Worm (Caenorhabditis elegans) whole organism, L4 larva: Measurements from ENCODE around the gene igcm-1.

Experiments
- T20F7.1 ChIP-seq: fragments of 200-800 bp; sonication (Bioruptor generic); optimal IDR thresholded peaks from 2 replicates; lab custom pipeline; 2018; ENCODE audit warnings: mild to moderate bottlenecking, missing genetic modification characterization, missing compliant biosample characterization
- Y5F2A.4 ChIP-seq: fragments of 200-800 bp; sonication (Bioruptor generic); optimal IDR thresholded peaks from 2 replicates; lab custom pipeline; 2018; ENCODE audit warnings: mild to moderate bottlenecking, missing genetic modification characterization, missing compliant biosample characterization
- aha-1 ChIP-seq: fragments of 150-350 bp; peaks from one replicate; lab custom pipeline; 2014; ENCODE audit warnings: missing biosample characterization, missing genetic modification characterization
- ama-1 ChIP-seq: fragments of 150-350 bp; optimal IDR thresholded peaks from 2 replicates; lab custom pipeline; 2014; ENCODE audit warnings: inconsistent platforms, mixed read lengths
- attf-4 ChIP-seq: sonication (generic microtip); optimal IDR thresholded peaks from 3 replicates; lab custom pipeline; 2017; ENCODE audit warnings: missing biosample characterization, missing genetic modification characterization
- ceh-20 ChIP-seq: fragments of 200-800 bp; sonication (Bioruptor generic); IDR thresholded peaks from 2 replicates; pipeline ENCODE4 v1.3.6; 2022; ENCODE audit warnings: missing genetic modification reagents, missing genetic modification characterization, missing compliant biosample characterization
- cey-2 ChIP-seq: sonication (generic microtip); optimal IDR thresholded peaks from 3 replicates; lab custom pipeline; 2017; ENCODE audit warnings: missing genetic modification characterization, mild to moderate bottlenecking, missing compliant biosample characterization, antibody characterized with exemption, borderline replicate concordance; ENCODE audit not compliant: insufficient read depth
- daf-16 ChIP-seq, 3 experiments: sonication (generic microtip); optimal IDR thresholded peaks; 2 replicates each; lab custom pipeline; 2016 to 2017; ENCODE audit warnings: missing genetic modification characterization in 3 of 3, missing genetic modification reagents in 3 of 3, mild to moderate bottlenecking in 2 of 3, missing compliant biosample characterization in 2 of 3, missing biosample characterization in 1 of 3, moderate library complexity in 1 of 3
- dmd-6 ChIP-seq: fragments of 200-800 bp; sonication (Bioruptor generic); IDR thresholded peaks from 2 replicates; pipeline ENCODE4 v1.3.6; 2022; ENCODE audit warnings: missing genetic modification reagents, missing genetic modification characterization, missing compliant biosample characterization
- dpl-1 ChIP-seq: fragments of 150-350 bp; optimal IDR thresholded peaks from 2 replicates; lab custom pipeline; 2014; ENCODE audit warnings: missing biosample characterization, missing genetic modification reagents, missing genetic modification characterization
- egl-43 ChIP-seq: fragments of 200-800 bp; sonication (Bioruptor generic); IDR thresholded peaks from 2 replicates; pipeline ENCODE4 v1.3.6; 2022; ENCODE audit warnings: missing genetic modification reagents, missing genetic modification characterization, missing compliant biosample characterization
- fkh-10 ChIP-seq: fragments of 150-350 bp; optimal IDR thresholded peaks from 2 replicates; lab custom pipeline; 2014; ENCODE audit warnings: missing biosample characterization, missing genetic modification reagents, missing genetic modification characterization
- hif-1 ChIP-seq, 2 experiments: sonication (generic microtip); optimal IDR thresholded peaks; 2 replicates each; lab custom pipeline; 2016 to 2017; ENCODE audit warnings: missing compliant biosample characterization in 2 of 2, missing genetic modification characterization in 2 of 2, missing genetic modification reagents in 2 of 2, missing genotype in 2 of 2, mild to moderate bottlenecking in 1 of 2
- hlh-11 ChIP-seq: fragments of 200-800 bp; sonication (Bioruptor generic); optimal IDR thresholded peaks from 2 replicates; lab custom pipeline; 2018; ENCODE audit warnings: mild to moderate bottlenecking, missing genetic modification characterization, missing compliant biosample characterization
- hlh-30 ChIP-seq: sonication (generic microtip); optimal IDR thresholded peaks from 2 replicates; lab custom pipeline; 2017; ENCODE audit warnings: antibody characterized with exemption, mild to moderate bottlenecking, missing genetic modification characterization, missing compliant biosample characterization; ENCODE audit not compliant: insufficient read depth
- hmg-1.1 ChIP-seq: fragments of 200-800 bp; sonication (Bioruptor generic); IDR thresholded peaks from 2 replicates; pipeline ENCODE4 v1.3.6; 2022; ENCODE audit warnings: missing genetic modification reagents, missing genetic modification characterization, missing compliant biosample characterization
- jun-1 ChIP-seq: fragments of 150-350 bp; optimal IDR thresholded peaks from 2 replicates; lab custom pipeline; 2014; ENCODE audit warnings: missing biosample characterization, missing genetic modification reagents, missing genetic modification characterization
- lim-7 ChIP-seq: fragments of 200-800 bp; sonication (Bioruptor generic); IDR thresholded peaks from 2 replicates; pipeline ENCODE4 v1.3.6; 2022; ENCODE audit warnings: missing genetic modification characterization, missing compliant biosample characterization
- lin-1 ChIP-seq: fragments of 200-800 bp; sonication (Bioruptor generic); IDR thresholded peaks from 2 replicates; pipeline ENCODE4 v1.3.6; 2022; ENCODE audit warnings: missing genetic modification reagents, missing genetic modification characterization, missing compliant biosample characterization
- lin-13 ChIP-seq: fragments of 150-350 bp; optimal IDR thresholded peaks from 2 replicates; lab custom pipeline; 2014; ENCODE audit warnings: missing biosample characterization, missing genetic modification reagents, missing genetic modification characterization
- lin-15B ChIP-seq: fragments of 150-350 bp; sonication (generic microtip); optimal IDR thresholded peaks from 3 replicates; lab custom pipeline; 2014; ENCODE audit warnings: missing biosample characterization, missing genetic modification characterization
- lin-38 ChIP-seq: fragments of 200-800 bp; sonication (Bioruptor generic); IDR thresholded peaks from 2 replicates; pipeline ENCODE4 v1.3.6; 2022; ENCODE audit warnings: missing genetic modification reagents, missing genetic modification characterization, missing compliant biosample characterization
- lsy-2 ChIP-seq, 2 experiments: fragments of 150-350 bp in 1 of 2; sonication (generic microtip) in 1 of 2; optimal IDR thresholded peaks; 2 replicates each; lab custom pipeline; 2014 to 2017; ENCODE audit warnings: missing biosample characterization in 2 of 2, missing genetic modification characterization in 2 of 2
- mdl-1 ChIP-seq, 2 experiments: fragments of 150-350 bp in 1 of 2; sonication (generic microtip) in 1 of 2; optimal IDR thresholded peaks; 2 replicates each; lab custom pipeline; 2014 to 2017; ENCODE audit warnings: missing biosample characterization in 2 of 2, missing genetic modification characterization in 2 of 2
- mep-1 ChIP-seq: fragments of 150-350 bp; sonication (generic microtip); optimal IDR thresholded peaks from 3 replicates; lab custom pipeline; 2014; ENCODE audit warnings: missing biosample characterization, missing genetic modification characterization
- mes-2 ChIP-seq: sonication (generic microtip); optimal IDR thresholded peaks from 2 replicates; lab custom pipeline; 2016; ENCODE audit warnings: missing genotype, mild to moderate bottlenecking, missing genetic modification characterization, missing compliant biosample characterization; ENCODE audit not compliant: poor library complexity, severe bottlenecking
- mxl-2 ChIP-seq: fragments of 200-800 bp; sonication (Bioruptor generic); conservative IDR thresholded peaks from 2 replicates; pipeline ENCODE4 v1.3.6; 2022; ENCODE audit warnings: missing genetic modification reagents, missing genetic modification characterization, missing compliant biosample characterization
- mxl-3 ChIP-seq: fragments of 200-800 bp; sonication (Bioruptor generic); optimal IDR thresholded peaks from 2 replicates; lab custom pipeline; 2018; ENCODE audit warnings: mild to moderate bottlenecking, missing genetic modification characterization, missing compliant biosample characterization
- nhr-102 ChIP-seq: sonication (generic microtip); optimal IDR thresholded peaks from 2 replicates; lab custom pipeline; 2016; ENCODE audit warnings: mild to moderate bottlenecking, missing genetic modification characterization, moderate library complexity, missing compliant biosample characterization
- nhr-11 ChIP-seq: fragments of 150-350 bp; optimal IDR thresholded peaks from 2 replicates; lab custom pipeline; 2014; ENCODE audit warnings: missing biosample characterization, missing genetic modification characterization
- nhr-28 ChIP-seq: fragments of 150-350 bp; optimal IDR thresholded peaks from 2 replicates; lab custom pipeline; 2014; ENCODE audit warnings: missing biosample characterization, missing genetic modification characterization
- nhr-48 ChIP-seq: sonication (generic microtip); optimal IDR thresholded peaks from 2 replicates; lab custom pipeline; 2016; ENCODE audit warnings: mild to moderate bottlenecking, missing genetic modification characterization, missing compliant biosample characterization
- nhr-77 ChIP-seq: fragments of 150-350 bp; optimal IDR thresholded peaks from 2 replicates; lab custom pipeline; 2014; ENCODE audit warnings: missing biosample characterization, missing genetic modification characterization
- pha-4 ChIP-seq, 2 experiments: fragments of 150-350 bp in 1 of 2; fragments of 200-800 bp in 1 of 2; sonication (Bioruptor generic) in 1 of 2; IDR thresholded peaks in 1 of 2; optimal IDR thresholded peaks in 1 of 2; 2 replicates each; pipeline versions ENCODE4 v1.3.6 to Lab custom; 2014 to 2022; ENCODE audit warnings: missing genetic modification characterization in 2 of 2, missing genetic modification reagents in 2 of 2, missing biosample characterization in 1 of 2, missing compliant biosample characterization in 1 of 2
- pqm-1 ChIP-seq: sonication (generic microtip); optimal IDR thresholded peaks from 2 replicates; lab custom pipeline; 2017; ENCODE audit warnings: missing biosample characterization, missing genetic modification characterization
- rbr-2 ChIP-seq: sonication (generic microtip); optimal IDR thresholded peaks from 2 replicates; lab custom pipeline; 2016; ENCODE audit warnings: missing genotype, missing genetic modification characterization, missing compliant biosample characterization
- skn-1 ChIP-seq: fragments of 150-350 bp; optimal IDR thresholded peaks from 2 replicates; lab custom pipeline; 2014; ENCODE audit warnings: missing biosample characterization, missing genetic modification characterization
- spr-1 ChIP-seq: sonication (generic microtip); optimal IDR thresholded peaks from 2 replicates; lab custom pipeline; 2016; ENCODE audit warnings: mild to moderate bottlenecking, missing genetic modification characterization, missing compliant biosample characterization
- tra-1 ChIP-seq: fragments of 200-800 bp; sonication (Bioruptor generic); IDR thresholded peaks from 2 replicates; pipeline ENCODE4 v1.3.6; 2022; ENCODE audit warnings: missing genetic modification reagents, missing genetic modification characterization, missing compliant biosample characterization
- unc-62 ChIP-seq, 3 experiments: fragments of 150-350 bp in 1 of 3; sonication (generic microtip); optimal IDR thresholded peaks in 2 of 3; peaks in 1 of 3; 1 replicate in 1 of 3; 2 replicates in 2 of 3; lab custom pipeline; 2014 to 2017; ENCODE audit warnings: missing biosample characterization in 3 of 3, missing genetic modification characterization in 3 of 3, missing genetic modification reagents in 3 of 3, missing genotype in 1 of 3
- zfp-2 ChIP-seq: sonication (generic microtip); optimal IDR thresholded peaks from 2 replicates; lab custom pipeline; 2016; ENCODE audit warnings: mild to moderate bottlenecking, missing genetic modification characterization, missing compliant biosample characterization

Gene igcm-1

ce11 chrX:880367-880766 is 29.0 kb upstream of the igcm-1 start, which contains the start of gene ZC13.2:
TSS of gene ZC13.2 (plus strand) at chrX:880667.
- TF ChIP-seq hlh-11 (no peak), aha-1 (tag; lab: Kevin White, UChicago) (peak; percentile 6), attf-4 (tag; lab: Kevin White, UChicago) (no peak), unc-62 (GFP tag; optimal IDR thresholded peaks at IDR 0.05 in 1 of 2; lab: Kevin White, UChicago) (peak in 1 of 2 experiments; percentile 66), unc-62 (tag; optimal IDR thresholded peaks at IDR 0.05; lab: Kevin White, UChicago) (no peak), lin-15B (tag; lab: Kevin White, UChicago) (no peak), tra-1 (no peak), nhr-48 (tag; lab: Kevin White, UChicago) (no peak), zfp-2 (tag; lab: Kevin White, UChicago) (no peak)
- TF ChIP-seq, all 104 proteins: peak for 2

ce11 chrX:876935-877334 is 25.6 kb upstream of the igcm-1 start, which contains the start of gene ZC13.1:
TSS of gene ZC13.1 (plus strand) at chrX:877239.
- TF ChIP-seq nhr-11 (tag; lab: Kevin White, UChicago) (peak; percentile 26), egl-43 (GFP tag; lab: Robert Waterston, UW) (0 out of 2 replicates have a peak, but pooled peaks have one; percentile 5), ceh-20 (no peak), mdl-1 (tag; optimal IDR thresholded peaks at IDR 0.05; lab: Kevin White, UChicago) (peak in 1 of 2 experiments; percentile 45), jun-1 (tag; lab: Kevin White, UChicago) (no peak), pqm-1 (tag; lab: Kevin White, UChicago) (peak; percentile 65), lsy-2 (tag; optimal IDR thresholded peaks at IDR 0.05; lab: Kevin White, UChicago) (peak in 1 of 2 experiments; percentile 81), dpl-1 (GFP tag; lab: Kevin White, UChicago) (peak; percentile 54), lin-13 (GFP tag; lab: Kevin White, UChicago) (peak; percentile 45), ama-1 (lab: Kevin White, UChicago) (peak; percentile 35), fkh-10 (GFP tag; lab: Kevin White, UChicago) (peak; percentile 66), nhr-28 (tag; lab: Kevin White, UChicago) (peak; percentile 84), spr-1 (tag; lab: Kevin White, UChicago) (no peak), hlh-30 (tag; lab: Kevin White, UChicago) (peak; percentile 50), aha-1 (tag; lab: Kevin White, UChicago) (peak; percentile 99), mxl-3 (GFP tag; lab: Kevin White, UChicago) (peak; percentile 71), cey-2 (tag; lab: Kevin White, UChicago) (no peak), lin-38 (GFP tag; lab: Robert Waterston, UW) (peak; percentile 89), skn-1 (tag; lab: Kevin White, UChicago) (no peak), mep-1 (tag; lab: Kevin White, UChicago) (peak; percentile 85), nhr-102 (tag; lab: Kevin White, UChicago) (no peak), daf-16 (GFP tag; optimal IDR thresholded peaks at IDR 0.05; lab: Kevin White, UChicago) (no peak), daf-16 (tag; optimal IDR thresholded peaks at IDR 0.05; lab: Kevin White, UChicago) (peak; percentile 64), hif-1 (tag; optimal IDR thresholded peaks at IDR 0.05; lab: Kevin White, UChicago) (peak in 1 of 2 experiments; percentile 68), hmg-1.1 (peak; percentile 80), lin-1 (GFP tag; lab: Robert Waterston, UW) (0 out of 2 replicates have a peak, but pooled peaks have one; percentile 53), T20F7.1 (GFP tag; lab: Kevin White, UChicago) (peak; percentile 1), mes-2 (tag; lab: Kevin White, UChicago) (peak; percentile 81), dmd-6 (GFP tag; lab: Robert Waterston, UW) (0 out of 2 replicates have a peak, but pooled peaks have one; percentile 30), pha-4 (GFP tag; IDR thresholded peaks at IDR 0.05; lab: Robert Waterston, UW) (no peak), pha-4 (tag; optimal IDR thresholded peaks at IDR 0.05; lab: Kevin White, UChicago) (peak; percentile 38), rbr-2 (tag; lab: Kevin White, UChicago) (peak; percentile 61), Y5F2A.4 (GFP tag; lab: Kevin White, UChicago) (no peak), lim-7 (0 out of 2 replicates have a peak, but pooled peaks have one; percentile 39), nhr-77 (tag; lab: Kevin White, UChicago) (peak; percentile 81), mxl-2 (GFP tag; lab: Robert Waterston, UW) (no peak), hlh-11 (peak; percentile 62)
